Worm (Caenorhabditis elegans): ENCODE measurements around the gene K09F6.11.

ce11 chrII:2292027-2292426, 12.1 kb downstream of the K09F6.11 start, which contains the start of gene K09F6.7:
- TF ChIP-seq dao-5 (tag; optimal IDR thresholded peaks at IDR 0.05) (no peak), W03F9.2 (tag; optimal IDR thresholded peaks at IDR 0.05) (no peak)
